Fruit fly (Drosophila melanogaster) whole organism, embryonic: ENCODE measurements around the gene CG13654.

Experiments
- BtbVII ChIP-seq: fragments of 200-800 bp; sonication (Bioruptor generic); optimal IDR thresholded peaks from 3 replicates; lab custom pipeline; 2017; ENCODE audit warnings: missing biosample characterization, mild to moderate bottlenecking, missing genetic modification characterization
- CG10267 ChIP-seq: fragments of 200-800 bp; sonication (Bioruptor generic); optimal IDR thresholded peaks from 2 replicates; lab custom pipeline; 2018; ENCODE audit warnings: missing biosample characterization, mild to moderate bottlenecking, missing genetic modification characterization, moderate library complexity
- CG11695 ChIP-seq: fragments of 200-800 bp; sonication (Bioruptor generic); IDR thresholded peaks from 3 replicates; pipeline ENCODE4 v1.3.6; 2022; ENCODE audit warnings: missing biosample characterization, missing genetic modification characterization
- CG13287 ChIP-seq: fragments of 200-800 bp; sonication (Bioruptor generic); IDR thresholded peaks from 2 replicates; pipeline ENCODE4 v1.3.6; 2022; ENCODE audit warnings: missing biosample characterization, missing genetic modification characterization; ENCODE audit not compliant: partially characterized antibody
- CG14710 ChIP-seq: fragments of 200-800 bp; sonication (Bioruptor generic); optimal IDR thresholded peaks from 3 replicates; lab custom pipeline; 2019; ENCODE audit warnings: missing biosample characterization, mild to moderate bottlenecking, missing genetic modification characterization, moderate library complexity
- CG1529 ChIP-seq: fragments of 200-800 bp; sonication (Bioruptor generic); optimal IDR thresholded peaks from 3 replicates; lab custom pipeline; 2018; ENCODE audit warnings: missing biosample characterization, missing genetic modification characterization
- CG17361 ChIP-seq: fragments of 200-800 bp; sonication (Bioruptor generic); IDR thresholded peaks from 3 replicates; pipeline ENCODE4 v1.3.6; 2022; ENCODE audit warnings: missing biosample characterization, missing genetic modification characterization
- CG2120 ChIP-seq: fragments of 200-800 bp; sonication (Bioruptor generic); optimal IDR thresholded peaks from 3 replicates; lab custom pipeline; 2016; ENCODE audit warnings: missing biosample characterization, missing genetic modification characterization
- CG2199 ChIP-seq: fragments of 200-800 bp; sonication (Bioruptor generic); IDR thresholded peaks from 3 replicates; pipeline ENCODE4 v1.3.6; 2022; ENCODE audit warnings: missing biosample characterization, missing genetic modification characterization
- CG42726 ChIP-seq: fragments of 200-800 bp; sonication (Bioruptor generic); IDR thresholded peaks from 2 replicates; pipeline ENCODE4 v1.3.6; 2022; ENCODE audit warnings: missing biosample characterization, missing genetic modification characterization; ENCODE audit not compliant: partially characterized antibody
- CG6175 ChIP-seq: fragments of 200-800 bp; sonication (Bioruptor generic); IDR thresholded peaks from 3 replicates; pipeline ENCODE4 v1.3.6; 2022; ENCODE audit warnings: missing biosample characterization, missing genetic modification characterization
- CG7372 ChIP-seq: fragments of 200-800 bp; sonication (Bioruptor generic); IDR thresholded peaks from 2 replicates; pipeline ENCODE4 v1.3.6; 2022; ENCODE audit warnings: missing biosample characterization, missing genetic modification characterization
- CG7839 ChIP-seq: fragments of 200-800 bp; sonication (Bioruptor generic); optimal IDR thresholded peaks from 3 replicates; lab custom pipeline; 2018; ENCODE audit warnings: missing biosample characterization, mild to moderate bottlenecking, missing genetic modification characterization, moderate library complexity
- CG7987 ChIP-seq: fragments of 200-800 bp; sonication (Bioruptor generic); optimal IDR thresholded peaks from 2 replicates; lab custom pipeline; 2018; ENCODE audit warnings: missing biosample characterization, mild to moderate bottlenecking, missing genetic modification characterization, moderate library complexity
- Camta ChIP-seq: fragments of 200-800 bp; sonication (Bioruptor generic); optimal IDR thresholded peaks from 2 replicates; lab custom pipeline; 2016; ENCODE audit warnings: missing biosample characterization, missing genetic modification characterization
- Dbx ChIP-seq: fragments of 200-800 bp; sonication (Bioruptor generic); IDR thresholded peaks from 3 replicates; pipeline ENCODE4 v1.3.6; 2022; ENCODE audit warnings: missing biosample characterization, missing genetic modification characterization
- Fer1 ChIP-seq: fragments of 200-800 bp; sonication (Bioruptor generic); optimal IDR thresholded peaks from 2 replicates; lab custom pipeline; 2017; ENCODE audit warnings: missing biosample characterization, mild to moderate bottlenecking, missing genetic modification characterization
- MBD-R2 ChIP-seq: fragments of 200-800 bp; sonication (Bioruptor generic); IDR thresholded peaks from 2 replicates; pipeline ENCODE4 v1.3.6; 2022; ENCODE audit warnings: missing biosample characterization, missing genetic modification characterization
- MESR4 ChIP-seq: fragments of 200-800 bp; sonication (Bioruptor generic); optimal IDR thresholded peaks from 2 replicates; lab custom pipeline; 2018; ENCODE audit warnings: missing biosample characterization, mild to moderate bottlenecking, missing genetic modification characterization, moderate library complexity
- Med ChIP-seq: fragments of 200-800 bp; sonication (Bioruptor generic); peaks from one replicate; lab custom pipeline; 2016; ENCODE audit warnings: missing biosample characterization, missing genetic modification characterization, mild to moderate bottlenecking, inconsistent platforms, moderate library complexity
- Myb ChIP-seq: fragments of 200-800 bp; sonication (Bioruptor generic); optimal IDR thresholded peaks from 2 replicates; lab custom pipeline; 2016; ENCODE audit warnings: missing biosample characterization, missing genetic modification characterization
- NFAT ChIP-seq: fragments of 200-800 bp; sonication (Bioruptor generic); IDR thresholded peaks from 2 replicates; pipeline ENCODE4 v1.3.6; 2022; ENCODE audit warnings: missing biosample characterization, missing genetic modification characterization
- Nf-YC ChIP-seq: fragments of 200-800 bp; optimal IDR thresholded peaks from 3 replicates; lab custom pipeline; 2019; ENCODE audit warnings: missing biosample characterization, mild to moderate bottlenecking, missing genetic modification characterization, moderate library complexity
- Oli ChIP-seq: fragments of 200-800 bp; sonication (Bioruptor generic); optimal IDR thresholded peaks from 2 replicates; lab custom pipeline; 2018; ENCODE audit warnings: missing biosample characterization, mild to moderate bottlenecking, missing genetic modification characterization, moderate library complexity
- Opbp ChIP-seq: fragments of 200-800 bp; sonication (Bioruptor generic); IDR thresholded peaks from 3 replicates; pipeline ENCODE4 v1.3.6; 2022; ENCODE audit warnings: missing biosample characterization, missing genetic modification characterization; ENCODE audit not compliant: partially characterized antibody
- Rx ChIP-seq: fragments of 200-800 bp; sonication (Bioruptor generic); IDR thresholded peaks from 2 replicates; pipeline ENCODE4 v1.3.6; 2022; ENCODE audit warnings: missing biosample characterization, missing genetic modification characterization
- amos ChIP-seq: fragments of 200-800 bp; sonication (Bioruptor generic); IDR thresholded peaks from 2 replicates; pipeline ENCODE4 v1.3.6; 2022; ENCODE audit warnings: missing biosample characterization, missing genetic modification characterization; ENCODE audit not compliant: partially characterized antibody
- bcd ChIP-seq: fragments of 200-800 bp; sonication (Bioruptor generic); optimal IDR thresholded peaks from 2 replicates; lab custom pipeline; 2017; ENCODE audit warnings: missing biosample characterization, mild to moderate bottlenecking, missing genetic modification characterization
- cad ChIP-seq: fragments of >200 bp; optimal IDR thresholded peaks from 2 replicates; lab custom pipeline; 2017; ENCODE audit warnings: missing biosample characterization, missing genetic modification characterization
- chif ChIP-seq, 2 experiments: fragments of 200-800 bp; sonication (Bioruptor generic); optimal IDR thresholded peaks; 3 replicates each; lab custom pipeline; 2016; ENCODE audit warnings: missing biosample characterization in 2 of 2, missing genetic modification characterization in 2 of 2
- croc ChIP-seq: fragments of 200-800 bp; sonication (Bioruptor generic); conservative IDR thresholded peaks from 3 replicates; pipeline ENCODE4 v1.3.6; 2022; ENCODE audit warnings: missing biosample characterization, missing genetic modification characterization
- grn ChIP-seq: fragments of 200-800 bp; sonication (Bioruptor generic); optimal IDR thresholded peaks from 3 replicates; lab custom pipeline; 2017; ENCODE audit warnings: missing biosample characterization, missing genetic modification characterization
- hkb ChIP-seq, 2 experiments: fragments of 200-800 bp in 1 of 2; fragments of >200 bp in 1 of 2; sonication (Bioruptor generic) in 1 of 2; IDR thresholded peaks in 1 of 2; optimal IDR thresholded peaks in 1 of 2; 2 replicates each; pipeline versions ENCODE4 v1.3.6 to Lab custom; 2017 to 2022; ENCODE audit warnings: missing biosample characterization in 1 of 2, missing genetic modification characterization in 1 of 2
- inv ChIP-seq: fragments of 200-800 bp; sonication (Bioruptor generic); IDR thresholded peaks from 2 replicates; pipeline ENCODE4 v1.3.6; 2022; ENCODE audit warnings: missing biosample characterization, missing genetic modification characterization; ENCODE audit not compliant: partially characterized antibody
- jumu ChIP-seq: fragments of 200-800 bp; sonication (Bioruptor generic); optimal IDR thresholded peaks from 3 replicates; lab custom pipeline; 2016; ENCODE audit warnings: missing biosample characterization, missing genetic modification characterization
- knrl ChIP-seq: fragments of 200-800 bp; sonication (Bioruptor generic); IDR thresholded peaks from 3 replicates; pipeline ENCODE4 v1.3.6; 2022; ENCODE audit warnings: missing biosample characterization, missing genetic modification characterization; ENCODE audit not compliant: partially characterized antibody
- lmd ChIP-seq: fragments of 200-800 bp; sonication (Bioruptor generic); IDR thresholded peaks from 2 replicates; pipeline ENCODE4 v1.3.6; 2022; ENCODE audit warnings: missing biosample characterization, missing genetic modification characterization
- mam ChIP-seq: fragments of 200-800 bp; sonication (Bioruptor generic); optimal IDR thresholded peaks from 3 replicates; lab custom pipeline; 2016; ENCODE audit warnings: missing biosample characterization, missing genetic modification characterization
- nerfin-1 ChIP-seq: fragments of 200-800 bp; sonication (Bioruptor generic); optimal IDR thresholded peaks from 3 replicates; lab custom pipeline; 2019; ENCODE audit warnings: missing biosample characterization, mild to moderate bottlenecking, missing genetic modification characterization, moderate library complexity
- pb ChIP-seq: fragments of 200-800 bp; sonication (Bioruptor generic); optimal IDR thresholded peaks from 3 replicates; lab custom pipeline; 2016; ENCODE audit warnings: missing biosample characterization, missing genetic modification characterization
- pzg ChIP-seq: fragments of 200-800 bp; sonication (Bioruptor generic); optimal IDR thresholded peaks from 3 replicates; lab custom pipeline; 2018; ENCODE audit warnings: missing biosample characterization, mild to moderate bottlenecking, missing genetic modification characterization, moderate library complexity
- row ChIP-seq: fragments of 200-800 bp; sonication (Bioruptor generic); IDR thresholded peaks from 3 replicates; pipeline ENCODE4 v1.3.6; 2022; ENCODE audit warnings: missing biosample characterization, missing genetic modification characterization
- stwl ChIP-seq: fragments of 200-800 bp; sonication (Bioruptor generic); optimal IDR thresholded peaks from 3 replicates; lab custom pipeline; 2018; ENCODE audit warnings: missing biosample characterization, mild to moderate bottlenecking, missing genetic modification characterization, moderate library complexity
- tgo ChIP-seq: fragments of 200-800 bp; sonication (Bioruptor generic); IDR thresholded peaks from 3 replicates; pipeline ENCODE4 v1.3.6; 2022; ENCODE audit warnings: missing biosample characterization, missing genetic modification characterization
- unpg ChIP-seq: fragments of 200-800 bp; sonication (Bioruptor generic); optimal IDR thresholded peaks from 3 replicates; lab custom pipeline; 2018; ENCODE audit warnings: missing biosample characterization, mild to moderate bottlenecking, missing genetic modification characterization, moderate library complexity
- vnd ChIP-seq: fragments of 200-800 bp; sonication (Bioruptor generic); IDR thresholded peaks from 3 replicates; pipeline ENCODE4 v1.3.6; 2022; ENCODE audit warnings: missing biosample characterization, missing genetic modification characterization; ENCODE audit not compliant: partially characterized antibody
- zen ChIP-seq: fragments of 200-800 bp; sonication (Bioruptor generic); optimal IDR thresholded peaks from 3 replicates; lab custom pipeline; 2018; ENCODE audit warnings: missing biosample characterization, mild to moderate bottlenecking, missing genetic modification characterization, moderate library complexity
- zfh2 ChIP-seq: fragments of 200-800 bp; sonication (Bioruptor generic); optimal IDR thresholded peaks from 2 replicates; lab custom pipeline; 2016; ENCODE audit warnings: missing biosample characterization, missing genetic modification characterization

Gene CG13654

dm6 chr3R:25215123-25215522, 15.5 kb downstream of the CG13654 start, which contains the start of gene Saysd1 (continued):
- TF ChIP-seq CG1529 (GFP tag; lab: Kevin White, UChicago), result no peak
- peak; percentile 9 for TF ChIP-seq unpg (GFP tag; lab: Kevin White, UChicago)
- peak; percentile 47; the same call in 1 of the 2 replicates for TF ChIP-seq NFAT (GFP tag; lab: Robert Waterston, UW)
- TF ChIP-seq Camta, result peak; percentile 4
- TF ChIP-seq CG13287 (GFP tag; lab: Robert Waterston, UW), result peak; percentile 91
- TF ChIP-seq CG6175 (GFP tag; lab: Robert Waterston, UW), result peak; percentile 35; the same call in 1 of the 3 replicates
- peak; percentile 16 for TF ChIP-seq CG10267 (tag; lab: Kevin White, UChicago)
- peak; percentile 5 for TF ChIP-seq Nf-YC
- no peak for TF ChIP-seq Fer1 (GFP tag; lab: Kevin White, UChicago)
- peak; percentile 6 for TF ChIP-seq CG2120 (GFP tag; lab: Kevin White, UChicago)
- TF ChIP-seq tgo (GFP tag; lab: Robert Waterston, UW), result peak; percentile 21; the same call in 2 of the 3 replicates
- peak; percentile 60; the same call in 1 of the 2 replicates for TF ChIP-seq inv (GFP tag; lab: Robert Waterston, UW)
- peak; percentile 38 for TF ChIP-seq bcd (GFP tag; lab: Kevin White, UChicago)
- peak; percentile 84 for TF ChIP-seq Med (GFP tag; lab: Kevin White, UChicago)
- no peak for TF ChIP-seq Oli (tag; lab: Kevin White, UChicago)
- no peak for TF ChIP-seq croc (GFP tag; lab: Robert Waterston, UW)
- peak; percentile 83 for TF ChIP-seq stwl (tag; lab: Kevin White, UChicago)
- peak; percentile 78 for TF ChIP-seq vnd (GFP tag; lab: Robert Waterston, UW)
- TF ChIP-seq BtbVII, result no peak
- TF ChIP-seq mam (GFP tag; lab: Kevin White, UChicago), result peak; percentile 48
- no peak for TF ChIP-seq CG7372 (GFP tag; lab: Robert Waterston, UW)
- TF ChIP-seq hkb (optimal IDR thresholded peaks at IDR 0.05; lab: Kevin White, UChicago), result no peak
- TF ChIP-seq hkb (GFP tag; IDR thresholded peaks at IDR 0.05; lab: Robert Waterston, UW), result no peak; the same call in 1 of the 2 replicates
- 0 out of 3 replicates have a peak, but pooled peaks have one; percentile 34 for TF ChIP-seq CG11695 (GFP tag; lab: Robert Waterston, UW)
- no peak for TF ChIP-seq chif (GFP tag; optimal IDR thresholded peaks at IDR 0.05; lab: Kevin White, UChicago)
- TF ChIP-seq pzg (GFP tag; lab: Kevin White, UChicago), result peak; percentile 43
- peak; percentile 85 for TF ChIP-seq MBD-R2 (GFP tag; lab: Robert Waterston, UW)
- TF ChIP-seq pb (GFP tag; lab: Kevin White, UChicago), result peak; percentile 7
- peak; percentile 50; the same call in 1 of the 2 replicates for TF ChIP-seq lmd (GFP tag; lab: Robert Waterston, UW)
- TF ChIP-seq amos (GFP tag; lab: Robert Waterston, UW), result peak; percentile 79
- TF ChIP-seq CG17361 (GFP tag; lab: Robert Waterston, UW), result 0 out of 3 replicates have a peak, but pooled peaks have one; percentile 39
- peak; percentile 81 for TF ChIP-seq knrl (GFP tag; lab: Robert Waterston, UW)
- peak; percentile 16 for TF ChIP-seq jumu (GFP tag; lab: Kevin White, UChicago)
- no peak for TF ChIP-seq grn (GFP tag; lab: Kevin White, UChicago)
- peak; percentile 44 for TF ChIP-seq CG7839 (tag; lab: Kevin White, UChicago)
- TF ChIP-seq MESR4 (GFP tag; lab: Kevin White, UChicago), result peak; percentile 32
- peak; percentile 29; the same call in 1 of the 2 replicates for TF ChIP-seq Rx
- TF ChIP-seq Myb (GFP tag; lab: Kevin White, UChicago), result peak; percentile 51
- peak; percentile 11 for TF ChIP-seq CG7987
- no peak for TF ChIP-seq cad (GFP tag; lab: Kevin White, UChicago)
- TF ChIP-seq zfh2, result peak; percentile 10
- TF ChIP-seq CG14710 (tag; lab: Kevin White, UChicago), result peak; percentile 25
- no peak for TF ChIP-seq zen (tag; lab: Kevin White, UChicago)
- TF ChIP-seq Opbp, result peak; percentile 85; the same call in 2 of the 3 replicates
- TF ChIP-seq nerfin-1 (tag; lab: Kevin White, UChicago), result peak; percentile 12
- TF ChIP-seq row (GFP tag; lab: Robert Waterston, UW), result peak; percentile 34; the same call in 1 of the 3 replicates
- TF ChIP-seq CG42726, result peak; percentile 29; the same call in 1 of the 2 replicates
- peak; percentile 45; the same call in 1 of the 3 replicates for TF ChIP-seq Dbx (GFP tag; lab: Robert Waterston, UW)
- 0 out of 3 replicates have a peak, but pooled peaks have one; percentile 48 for TF ChIP-seq CG2199 (GFP tag; lab: Robert Waterston, UW)
